Worm (Caenorhabditis elegans): ENCODE measurements around the gene Y46G5A.14.

The Y46G5A.14 gene

DNA sequence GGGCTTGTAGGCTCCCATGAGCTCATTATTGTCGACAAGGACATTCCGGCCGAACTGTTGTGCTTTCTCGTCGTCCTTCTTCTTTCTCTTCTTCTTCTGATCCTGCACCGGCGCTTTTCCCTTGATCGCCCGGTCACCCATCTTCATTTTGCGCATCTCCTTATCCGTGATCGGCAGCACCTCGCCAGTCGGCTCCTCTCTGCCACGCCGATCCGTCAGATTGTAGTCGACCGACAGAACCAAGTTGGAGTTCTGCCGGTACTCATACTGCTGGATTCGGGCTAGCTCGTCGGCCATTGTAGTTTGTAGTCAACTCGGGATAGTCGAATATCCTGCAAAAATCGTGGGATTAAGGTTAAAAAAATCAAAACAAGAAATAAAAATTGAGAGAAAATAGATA lies 37.9 kb upstream of the Y46G5A.14 start, which contains the start of gene snrp-200 (continued):
- TF ChIP-seq Y79H2A.3 (GFP tag; conservative IDR thresholded peaks at IDR 0.05) (no peak), fkh-3 (tag; optimal IDR thresholded peaks at IDR 0.05) (peak; percentile 39), atf-7 (tag; optimal IDR thresholded peaks at IDR 0.05) (peak; percentile 53), egl-18 (GFP tag; IDR thresholded peaks at IDR 0.05) (no peak), D2030.7 (GFP tag; IDR thresholded peaks at IDR 0.05) (no peak)

DNA sequence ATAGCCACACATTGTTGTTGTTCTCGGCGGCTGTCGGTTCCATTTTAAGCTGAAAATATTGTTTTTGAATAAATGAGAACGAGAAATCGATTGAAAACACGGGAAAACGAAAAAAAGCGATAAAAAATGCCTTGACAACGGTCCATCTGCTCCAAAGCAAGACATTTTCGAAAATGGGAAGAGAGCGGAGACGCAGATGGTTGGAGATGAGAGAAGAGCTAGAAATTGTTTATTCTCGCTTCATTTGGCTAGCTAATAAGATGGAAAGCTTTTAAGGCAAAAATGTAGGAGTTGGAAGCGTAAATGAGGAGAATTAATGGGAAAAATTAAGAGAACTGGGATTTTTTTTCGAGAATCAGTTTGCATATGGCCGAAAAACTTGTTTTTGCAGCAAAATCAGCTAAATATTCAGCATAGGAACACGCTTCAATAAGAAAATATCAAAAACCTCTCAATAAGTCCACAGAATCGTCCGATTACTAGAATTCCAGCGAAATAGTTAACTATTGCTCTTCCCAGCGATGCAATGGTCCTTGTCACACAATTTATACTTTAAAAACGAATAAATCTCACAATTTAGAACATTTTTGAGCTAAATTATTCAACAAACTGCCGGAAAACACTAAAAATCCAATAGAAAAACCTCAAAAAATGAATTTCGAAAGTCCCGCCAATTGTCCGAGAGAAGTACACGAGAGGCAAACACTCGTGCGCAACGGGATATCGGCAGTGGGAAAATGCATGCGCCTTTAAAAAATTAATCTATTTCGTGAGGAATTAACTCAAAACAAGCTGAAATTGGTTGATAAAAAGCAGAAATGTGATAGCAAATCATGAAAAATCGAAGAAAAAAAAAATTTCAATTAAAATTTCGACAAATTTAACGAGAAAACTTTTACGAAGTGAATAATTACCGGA lies 36.0 kb upstream of the Y46G5A.14 start, which contains the start of gene pisy-1:
TSS of gene pisy-1 (minus strand) at position 51 of the 918 bp plus-strand sequence.
- TF ChIP-seq sptf-2 (GFP tag; optimal IDR thresholded peaks at IDR 0.05) (no peak), bed-1 (GFP tag; IDR thresholded peaks at IDR 0.05) (no peak), snpc-1.3 (tag; optimal IDR thresholded peaks at IDR 0.05; ENCODE audit: insufficient read depth) (peak; percentile 31), F33H1.4 (GFP tag; IDR thresholded peaks at IDR 0.05) (peak; percentile 55), sdz-38 (tag; optimal IDR thresholded peaks at IDR 0.05) (no peak), ztf-22 (GFP tag; optimal IDR thresholded peaks at IDR 0.05) (no peak), fkh-3 (tag; optimal IDR thresholded peaks at IDR 0.05) (no peak), athp-1 (tag; optimal IDR thresholded peaks at IDR 0.05) (peak; percentile 18), ets-4 (GFP tag; optimal IDR thresholded peaks at IDR 0.05) (no peak), tlf-1 (GFP tag; optimal IDR thresholded peaks at IDR 0.05) (no peak), C06A6.2 (GFP tag; conservative IDR thresholded peaks at IDR 0.05) (no peak), lin-35 (GFP tag; optimal IDR thresholded peaks at IDR 0.05) (peak in 1 of 3 experiments; percentile 56), madf-6 (GFP tag; IDR thresholded peaks at IDR 0.05) (peak; percentile 28), aptf-3 (GFP tag; IDR thresholded peaks at IDR 0.05) (no peak), ztf-26 (tag; optimal IDR thresholded peaks at IDR 0.05) (no peak), B0336.3 (GFP tag; IDR thresholded peaks at IDR 0.05) (no peak), cebp-2 (GFP tag; IDR thresholded peaks at IDR 0.05) (no peak), K11D2.4 (GFP tag; IDR thresholded peaks at IDR 0.05) (no peak), egl-44 (GFP tag; IDR thresholded peaks at IDR 0.05) (no peak), lin-40 (tag; optimal IDR thresholded peaks at IDR 0.05) (no peak), nfya-2 (GFP tag; IDR thresholded peaks at IDR 0.05) (no peak), rec-8 (tag; optimal IDR thresholded peaks at IDR 0.05) (no peak), ekl-4 (GFP tag; IDR thresholded peaks at IDR 0.05) (no peak), nfya-1 (tag; optimal IDR thresholded peaks at IDR 0.05; ENCODE audit: borderline replicate concordance, insufficient read depth) (no peak), cebp-1 (GFP tag; IDR thresholded peaks at IDR 0.05) (no peak), cebp-1 (tag; optimal IDR thresholded peaks at IDR 0.05) (peak; percentile 51), mel-28 (tag; optimal IDR thresholded peaks at IDR 0.05; ENCODE audit: borderline replicate concordance) (no peak), efl-1 (GFP tag; optimal IDR thresholded peaks at IDR 0.05) (peak; percentile 13), attf-3 (GFP tag; conservative IDR thresholded peaks at IDR 0.05) (no peak), dox-1 (GFP tag; IDR thresholded peaks at IDR 0.05) (no peak), F39B2.1 (GFP tag; IDR thresholded peaks at IDR 0.05) (no peak), Y53F4B.3 (GFP tag; IDR thresholded peaks at IDR 0.05) (no peak), die-1 (tag; optimal IDR thresholded peaks at IDR 0.05) (no peak), Y79H2A.3 (GFP tag; conservative IDR thresholded peaks at IDR 0.05) (peak; percentile 58; the same call in 1 of the 2 replicates), let-526 (GFP tag; IDR thresholded peaks at IDR 0.05) (no peak), F52B5.7 (tag; optimal IDR thresholded peaks at IDR 0.05) (no peak), F57A8.1 (GFP tag; optimal IDR thresholded peaks at IDR 0.05) (no peak), ceh-27 (GFP tag; optimal IDR thresholded peaks at IDR 0.05) (no peak), lin-26 (GFP tag; IDR thresholded peaks at IDR 0.05) (0 out of 2 replicates have a peak, but pooled peaks have one; percentile 44), F57C9.4 (tag; optimal IDR thresholded peaks at IDR 0.05) (no peak), gei-17 (GFP tag; optimal IDR thresholded peaks at IDR 0.05) (no peak), zim-3 (tag; optimal IDR thresholded peaks at IDR 0.05) (no peak), D2030.7 (GFP tag; IDR thresholded peaks at IDR 0.05) (peak; percentile 31)
